Fruit fly (Drosophila melanogaster) S2 (cell line): ENCODE data around the gene Cyp4d1.

Experiments used
- CG8478 ChIP-seq: fragments of >200 bp; optimal IDR thresholded peaks from 2 replicates; lab custom pipeline; 2018
- CTCF ChIP-seq, 2 experiments: fragments of >200 bp; optimal IDR thresholded peaks; 2 replicates each; lab custom pipeline; 2018

DNA sequence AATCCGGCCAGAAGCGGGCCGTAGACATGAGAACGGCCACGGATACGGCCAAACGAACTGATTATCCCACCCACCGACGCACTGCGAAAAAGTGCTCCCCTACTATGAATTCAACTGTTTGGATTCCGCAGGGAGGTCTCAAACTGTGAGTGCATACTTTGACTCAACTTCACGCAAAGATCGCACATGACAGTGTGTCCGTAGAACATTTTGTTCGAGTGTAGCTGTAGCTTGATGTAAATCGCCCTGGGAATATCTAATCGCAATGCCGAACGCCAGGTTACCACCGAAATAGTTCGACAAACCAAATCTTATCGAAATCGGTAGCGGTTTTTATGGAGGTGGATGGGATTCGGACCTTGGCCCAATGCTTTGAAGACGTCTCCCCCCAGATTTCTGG, 960 bp downstream of the Cyp4d1 start:
- TF ChIP-seq CTCF (optimal IDR thresholded peaks at IDR 0.05; lab: Kevin White, UChicago) (no peak), CG8478 (lab: Kevin White, UChicago) (no peak)
